Fruit fly (Drosophila melanogaster) whole organism, embryonic: ENCODE measurements around the gene CG33181.

ENCODE experiments used
- Antp ChIP-seq: fragments of 200-800 bp; sonication (Bioruptor generic); optimal IDR thresholded peaks from 3 replicates; lab custom pipeline; 2016; ENCODE audit warnings: missing biosample characterization, missing genetic modification characterization
- CG10431 ChIP-seq: fragments of 200-800 bp; sonication (Bioruptor generic); optimal IDR thresholded peaks from 3 replicates; lab custom pipeline; 2018; ENCODE audit warnings: missing biosample characterization, mild to moderate bottlenecking, missing genetic modification characterization
- CG10462 ChIP-seq: fragments of 200-800 bp; sonication (Bioruptor generic); optimal IDR thresholded peaks from 2 replicates; lab custom pipeline; 2016; ENCODE audit warnings: missing biosample characterization, missing genetic modification characterization
- CG10565 ChIP-seq: fragments of 200-800 bp; sonication (Bioruptor generic); optimal IDR thresholded peaks from 3 replicates; lab custom pipeline; 2016; ENCODE audit warnings: missing biosample characterization, mild to moderate bottlenecking, missing genetic modification characterization
- CG12659 ChIP-seq: fragments of 200-800 bp; sonication (Bioruptor generic); optimal IDR thresholded peaks from 3 replicates; lab custom pipeline; 2017; ENCODE audit warnings: mild to moderate bottlenecking, missing biosample characterization, missing genetic modification reagents, missing genetic modification characterization
- CG16815 ChIP-seq: fragments of 200-800 bp; sonication (Bioruptor generic); optimal IDR thresholded peaks from 3 replicates; lab custom pipeline; 2017; ENCODE audit warnings: missing biosample characterization, mild to moderate bottlenecking, missing genetic modification characterization
- CG31224 ChIP-seq: fragments of 200-800 bp; sonication (Bioruptor generic); IDR thresholded peaks from 2 replicates; pipeline ENCODE4 v1.3.6; 2022; ENCODE audit warnings: missing biosample characterization, missing genetic modification characterization
- CG3847 ChIP-seq: fragments of 200-800 bp; sonication (Bioruptor generic); IDR thresholded peaks from 2 replicates; pipeline ENCODE4 v1.3.6; 2022; ENCODE audit warnings: missing biosample characterization, missing genetic modification characterization
- CG3995 ChIP-seq: fragments of 200-800 bp; sonication (Bioruptor generic); optimal IDR thresholded peaks from 3 replicates; lab custom pipeline; 2016; ENCODE audit warnings: missing biosample characterization, missing genetic modification characterization
- CG4328 ChIP-seq: fragments of 200-800 bp; sonication (Bioruptor generic); optimal IDR thresholded peaks from 3 replicates; lab custom pipeline; 2017; ENCODE audit warnings: missing biosample characterization, missing genetic modification reagents, missing genetic modification characterization
- CG4360 ChIP-seq: fragments of 200-800 bp; sonication (Bioruptor generic); IDR thresholded peaks from 2 replicates; pipeline ENCODE4 v1.3.6; 2022; ENCODE audit warnings: missing biosample characterization, missing genetic modification characterization
- CG43689 ChIP-seq: fragments of 200-800 bp; sonication (Bioruptor generic); IDR thresholded peaks from 2 replicates; pipeline ENCODE4 v1.3.6; 2022; ENCODE audit warnings: missing biosample characterization, missing genetic modification characterization
- CG6854 ChIP-seq: fragments of 200-800 bp; sonication (Bioruptor generic); optimal IDR thresholded peaks from 3 replicates; lab custom pipeline; 2017; ENCODE audit warnings: missing biosample characterization, mild to moderate bottlenecking, missing genetic modification characterization
- CG7963 ChIP-seq: fragments of 200-800 bp; sonication (Bioruptor generic); IDR thresholded peaks from 3 replicates; pipeline ENCODE4 v1.3.6; 2022; ENCODE audit warnings: missing biosample characterization, missing genetic modification characterization; ENCODE audit not compliant: partially characterized antibody
- CG7987 ChIP-seq: fragments of 200-800 bp; sonication (Bioruptor generic); optimal IDR thresholded peaks from 2 replicates; lab custom pipeline; 2018; ENCODE audit warnings: missing biosample characterization, mild to moderate bottlenecking, missing genetic modification characterization, moderate library complexity
- Camta ChIP-seq: fragments of 200-800 bp; sonication (Bioruptor generic); optimal IDR thresholded peaks from 2 replicates; lab custom pipeline; 2016; ENCODE audit warnings: missing biosample characterization, missing genetic modification characterization
- CrebB ChIP-seq: fragments of 200-800 bp; sonication (Bioruptor generic); optimal IDR thresholded peaks from 3 replicates; lab custom pipeline; 2018; ENCODE audit warnings: missing biosample characterization, mild to moderate bottlenecking, missing genetic modification characterization
- Dfd ChIP-seq, 2 experiments: fragments of >200 bp; optimal IDR thresholded peaks; 2 replicates each; lab custom pipeline; 2017; ENCODE audit warnings: missing biosample characterization in 2 of 2, missing genetic modification characterization in 2 of 2
- Drgx ChIP-seq: fragments of 200-800 bp; sonication (Bioruptor generic); IDR thresholded peaks from 2 replicates; pipeline ENCODE4 v1.3.6; 2022; ENCODE audit warnings: missing biosample characterization, missing genetic modification characterization
- HLHmδ ChIP-seq: fragments of 200-800 bp; sonication (Bioruptor generic); optimal IDR thresholded peaks from 2 replicates; lab custom pipeline; 2018; ENCODE audit warnings: missing biosample characterization, mild to moderate bottlenecking, missing genetic modification characterization, moderate library complexity
- Hand ChIP-seq: fragments of 200-800 bp; sonication (Bioruptor generic); optimal IDR thresholded peaks from 2 replicates; lab custom pipeline; 2017; ENCODE audit warnings: mild to moderate bottlenecking, missing biosample characterization, missing genetic modification reagents, missing genetic modification characterization
- MESR4 ChIP-seq: fragments of 200-800 bp; sonication (Bioruptor generic); optimal IDR thresholded peaks from 2 replicates; lab custom pipeline; 2018; ENCODE audit warnings: missing biosample characterization, mild to moderate bottlenecking, missing genetic modification characterization, moderate library complexity
- Myb ChIP-seq: fragments of 200-800 bp; sonication (Bioruptor generic); optimal IDR thresholded peaks from 2 replicates; lab custom pipeline; 2016; ENCODE audit warnings: missing biosample characterization, missing genetic modification characterization
- NFAT ChIP-seq: fragments of 200-800 bp; sonication (Bioruptor generic); IDR thresholded peaks from 2 replicates; pipeline ENCODE4 v1.3.6; 2022; ENCODE audit warnings: missing biosample characterization, missing genetic modification characterization
- NK7.1 ChIP-seq: fragments of 200-800 bp; sonication (Bioruptor generic); optimal IDR thresholded peaks from 3 replicates; lab custom pipeline; 2016; ENCODE audit warnings: missing biosample characterization, missing genetic modification characterization
- Nf-YC ChIP-seq: fragments of 200-800 bp; optimal IDR thresholded peaks from 3 replicates; lab custom pipeline; 2019; ENCODE audit warnings: missing biosample characterization, mild to moderate bottlenecking, missing genetic modification characterization, moderate library complexity
- Spps ChIP-seq: fragments of 200-800 bp; sonication (Bioruptor generic); optimal IDR thresholded peaks from 2 replicates; lab custom pipeline; 2018; ENCODE audit warnings: missing biosample characterization, mild to moderate bottlenecking, missing genetic modification characterization
- Sry-β ChIP-seq: fragments of 200-800 bp; sonication (Bioruptor generic); optimal IDR thresholded peaks from 2 replicates; lab custom pipeline; 2018; ENCODE audit warnings: missing biosample characterization, mild to moderate bottlenecking, missing genetic modification characterization, moderate library complexity
- bab2 ChIP-seq: fragments of 200-800 bp; sonication (Bioruptor generic); optimal IDR thresholded peaks from 2 replicates; lab custom pipeline; 2016; ENCODE audit warnings: missing biosample characterization, missing genetic modification characterization
- chinmo ChIP-seq: fragments of 200-800 bp; sonication (Bioruptor generic); IDR thresholded peaks from 4 replicates; pipeline ENCODE4 v1.3.6; 2022; ENCODE audit warnings: missing biosample characterization, missing genetic modification characterization; ENCODE audit not compliant: partially characterized antibody
- chn ChIP-seq: fragments of 200-800 bp; sonication (Bioruptor generic); optimal IDR thresholded peaks from 2 replicates; lab custom pipeline; 2016; ENCODE audit warnings: missing biosample characterization, missing genetic modification characterization
- crc ChIP-seq: fragments of 200-800 bp; sonication (Bioruptor generic); optimal IDR thresholded peaks from 2 replicates; lab custom pipeline; 2016; ENCODE audit warnings: missing biosample characterization, missing genetic modification characterization
- dimm ChIP-seq: fragments of 200-800 bp; sonication (Bioruptor generic); IDR thresholded peaks from 2 replicates; pipeline ENCODE4 v1.3.6; 2022; ENCODE audit warnings: missing biosample characterization, missing genetic modification characterization
- en ChIP-seq: fragments of 200-800 bp; sonication (Bioruptor generic); optimal IDR thresholded peaks from 2 replicates; lab custom pipeline; 2016; ENCODE audit warnings: missing biosample characterization, missing genetic modification characterization
- fd102C ChIP-seq: fragments of 200-800 bp; sonication (Bioruptor generic); optimal IDR thresholded peaks from 2 replicates; lab custom pipeline; 2018; ENCODE audit warnings: missing biosample characterization, mild to moderate bottlenecking, missing genetic modification characterization, moderate library complexity
- gcm ChIP-seq: fragments of 200-800 bp; sonication (Bioruptor generic); optimal IDR thresholded peaks from 2 replicates; lab custom pipeline; 2019; ENCODE audit warnings: missing biosample characterization, mild to moderate bottlenecking, missing genetic modification characterization, moderate library complexity
- gcm2 ChIP-seq: fragments of 200-800 bp; sonication (Bioruptor generic); optimal IDR thresholded peaks from 2 replicates; lab custom pipeline; 2016; ENCODE audit warnings: missing biosample characterization, missing genetic modification characterization
- gt ChIP-seq: fragments of 200-800 bp; sonication (Bioruptor generic); IDR thresholded peaks from 2 replicates; pipeline ENCODE4 v1.3.6; 2022; ENCODE audit warnings: missing biosample characterization, missing genetic modification characterization
- hth ChIP-seq: fragments of >200 bp; optimal IDR thresholded peaks from 2 replicates; lab custom pipeline; 2017; ENCODE audit warnings: inconsistent platforms
- kah ChIP-seq: fragments of 200-800 bp; sonication (Bioruptor generic); optimal IDR thresholded peaks from 2 replicates; lab custom pipeline; 2018; ENCODE audit warnings: missing biosample characterization, mild to moderate bottlenecking, missing genetic modification characterization
- nau ChIP-seq: fragments of 200-800 bp; sonication (Bioruptor generic); optimal IDR thresholded peaks from 3 replicates; lab custom pipeline; 2017; ENCODE audit warnings: missing biosample characterization, mild to moderate bottlenecking, missing genetic modification characterization, missing genetic modification reagents
- pho ChIP-seq: fragments of 200-800 bp; sonication (Bioruptor generic); optimal IDR thresholded peaks from 2 replicates; lab custom pipeline; 2016; ENCODE audit warnings: missing biosample characterization, missing genetic modification characterization
- ro ChIP-seq: fragments of 200-800 bp; sonication (Bioruptor generic); IDR thresholded peaks from 2 replicates; pipeline ENCODE4 v1.3.6; 2022; ENCODE audit warnings: missing biosample characterization, missing genetic modification characterization
- run ChIP-seq: fragments of 200-800 bp; sonication (Bioruptor generic); optimal IDR thresholded peaks from 3 replicates; lab custom pipeline; 2018; ENCODE audit warnings: missing biosample characterization, mild to moderate bottlenecking, missing genetic modification characterization
- shn ChIP-seq: fragments of 200-800 bp; sonication (Bioruptor generic); optimal IDR thresholded peaks from 3 replicates; lab custom pipeline; 2016; ENCODE audit warnings: missing biosample characterization, missing genetic modification characterization
- sim ChIP-seq: fragments of 200-800 bp; sonication (Bioruptor generic); IDR thresholded peaks from 2 replicates; pipeline ENCODE4 v1.3.6; 2022; ENCODE audit warnings: missing biosample characterization, missing genetic modification characterization
- sr ChIP-seq: fragments of 200-800 bp; sonication (Bioruptor generic); IDR thresholded peaks from 3 replicates; pipeline ENCODE4 v1.3.6; 2022; ENCODE audit warnings: missing biosample characterization, missing genetic modification characterization
- stwl ChIP-seq: fragments of 200-800 bp; sonication (Bioruptor generic); optimal IDR thresholded peaks from 3 replicates; lab custom pipeline; 2018; ENCODE audit warnings: missing biosample characterization, mild to moderate bottlenecking, missing genetic modification characterization, moderate library complexity
- tup ChIP-seq: fragments of 200-800 bp; sonication (Bioruptor generic); optimal IDR thresholded peaks from 2 replicates; lab custom pipeline; 2016; ENCODE audit warnings: missing biosample characterization, mild to moderate bottlenecking, missing genetic modification characterization, moderate library complexity
- wdn ChIP-seq: fragments of 200-800 bp; sonication (Bioruptor generic); IDR thresholded peaks from 2 replicates; pipeline ENCODE4 v1.3.6; 2022; ENCODE audit warnings: missing biosample characterization, missing genetic modification characterization
- zfh1 ChIP-seq: fragments of 200-800 bp; sonication (Bioruptor generic); IDR thresholded peaks from 3 replicates; pipeline ENCODE4 v1.3.6; 2022; ENCODE audit warnings: missing biosample characterization, missing genetic modification characterization

CG33181 gene

DNA sequence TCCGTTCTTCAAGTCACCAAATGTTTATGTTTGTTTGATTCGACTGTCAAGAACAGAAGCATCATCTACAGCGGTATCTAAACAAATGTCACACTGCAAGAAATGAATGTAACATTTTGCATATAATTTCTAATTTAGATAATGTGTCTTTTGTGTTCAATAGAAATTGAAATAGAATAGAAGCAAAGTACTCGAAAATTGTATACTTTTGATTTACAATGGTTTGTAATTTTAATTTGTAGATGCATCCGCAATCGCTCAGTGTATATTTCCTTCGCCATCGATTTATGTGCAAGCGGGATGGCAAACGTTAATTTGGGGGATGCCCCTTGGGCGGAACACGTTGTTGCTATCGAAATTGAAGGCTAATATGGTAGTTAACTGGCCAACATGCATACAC is 49.0 kb downstream of the CG33181 start (continued):
- 0 out of 2 replicates have a peak, but pooled peaks have one; percentile 30 for TF ChIP-seq CG31224 (GFP tag; lab: Robert Waterston, UW)
- peak; percentile 38 for TF ChIP-seq Spps (tag; lab: Kevin White, UChicago)
- TF ChIP-seq Sry-β (GFP tag; lab: Kevin White, UChicago): no peak
- TF ChIP-seq CG6854 (GFP tag; lab: Kevin White, UChicago): no peak
- TF ChIP-seq CG4328 (GFP tag; lab: Kevin White, UChicago): peak; percentile 12
- TF ChIP-seq ro (GFP tag; lab: Robert Waterston, UW): no peak
- peak; percentile 64 for TF ChIP-seq Camta (GFP tag; lab: Kevin White, UChicago)
- TF ChIP-seq gt (GFP tag; lab: Robert Waterston, UW): no peak
- TF ChIP-seq CG4360 (GFP tag; lab: Robert Waterston, UW): no peak
- peak; percentile 68 for TF ChIP-seq Antp (GFP tag; lab: Kevin White, UChicago)
- no peak for TF ChIP-seq Hand (GFP tag; lab: Kevin White, UChicago)
- TF ChIP-seq Dfd (GFP tag; optimal IDR thresholded peaks at IDR 0.05; lab: Kevin White, UChicago): no peak
- peak; percentile 34; the same call in 1 of the 2 replicates for TF ChIP-seq CG3847
- TF ChIP-seq stwl (tag; lab: Kevin White, UChicago): no peak
- TF ChIP-seq NFAT: no peak
- no peak for TF ChIP-seq chinmo (GFP tag; lab: Robert Waterston, UW)
- TF ChIP-seq CG43689 (GFP tag; lab: Robert Waterston, UW): no peak
- TF ChIP-seq Myb (GFP tag; lab: Kevin White, UChicago): no peak
- peak; percentile 52 for TF ChIP-seq gcm (GFP tag; lab: Kevin White, UChicago)
- TF ChIP-seq CG3995 (GFP tag; lab: Kevin White, UChicago): no peak
- no peak for TF ChIP-seq CG10565 (GFP tag; lab: Kevin White, UChicago)
- TF ChIP-seq NK7.1 (GFP tag; lab: Kevin White, UChicago): peak; percentile 7
- peak; percentile 21 for TF ChIP-seq CG16815 (GFP tag; lab: Kevin White, UChicago)
- peak; percentile 28 for TF ChIP-seq CG10462 (GFP tag; lab: Kevin White, UChicago)
- TF ChIP-seq tup: no peak
- no peak for TF ChIP-seq MESR4 (GFP tag; lab: Kevin White, UChicago)
- TF ChIP-seq CrebB (tag; lab: Kevin White, UChicago): peak; percentile 32
- TF ChIP-seq Drgx: no peak
- TF ChIP-seq sim (GFP tag; lab: Robert Waterston, UW): no peak
- peak; percentile 5 for TF ChIP-seq Nf-YC (tag; lab: Kevin White, UChicago)
- no peak for TF ChIP-seq HLHmδ (GFP tag; lab: Kevin White, UChicago)
- peak; percentile 18 for TF ChIP-seq run (tag; lab: Kevin White, UChicago)
- TF ChIP-seq chn (GFP tag; lab: Kevin White, UChicago): peak; percentile 40
- no peak for TF ChIP-seq gcm2 (GFP tag; lab: Kevin White, UChicago)
- TF ChIP-seq bab2: peak; percentile 62
- peak; percentile 20 for TF ChIP-seq nau (GFP tag; lab: Kevin White, UChicago)
- TF ChIP-seq fd102C (GFP tag; lab: Kevin White, UChicago): no peak
- TF ChIP-seq pho: peak; percentile 22
- peak; percentile 8 for TF ChIP-seq CG7987 (GFP tag; lab: Kevin White, UChicago)
- TF ChIP-seq CG10431: no peak
- no peak for TF ChIP-seq CG7963 (GFP tag; lab: Robert Waterston, UW)
- TF ChIP-seq en (GFP tag; lab: Kevin White, UChicago): peak; percentile 53
- TF ChIP-seq zfh1 (GFP tag; lab: Robert Waterston, UW): peak; percentile 65; the same call in 2 of the 3 replicates
- peak; percentile 48 for TF ChIP-seq crc
- peak; percentile 36; the same call in 1 of the 2 replicates for TF ChIP-seq wdn (GFP tag; lab: Robert Waterston, UW)
- peak; percentile 48 for TF ChIP-seq CG12659 (GFP tag; lab: Kevin White, UChicago)
- 0 out of 2 replicates have a peak, but pooled peaks have one; percentile 14 for TF ChIP-seq dimm (GFP tag; lab: Robert Waterston, UW)
- TF ChIP-seq hth (lab: Kevin White, UChicago): no peak
- no peak for TF ChIP-seq shn (GFP tag; lab: Kevin White, UChicago)
- TF ChIP-seq sr (GFP tag; lab: Robert Waterston, UW): no peak
- peak; percentile 30 for TF ChIP-seq kah
